Fruit fly (Drosophila melanogaster): ENCODE measurements around the gene fng.
A peak's percentile ranks its signal among the peaks of the same experiment; 100 is the strongest.

Gene fng

dm6 chr3L:20930059-20930785 is 19.1 kb downstream of the fng start (continued):
- TF ChIP-seq fd96Cb (tag; optimal IDR thresholded peaks at IDR 0.05) (peak; percentile 61), Sox102F (GFP tag; optimal IDR thresholded peaks at IDR 0.05) (peak; percentile 73), az2 (GFP tag; optimal IDR thresholded peaks at IDR 0.05) (peak; percentile 50), bigmax (GFP tag; optimal IDR thresholded peaks at IDR 0.05) (no peak), CG9727 (GFP tag; optimal IDR thresholded peaks at IDR 0.05) (peak; percentile 59), CG7745 (tag; optimal IDR thresholded peaks at IDR 0.05) (peak; percentile 63), CG4328 (GFP tag; optimal IDR thresholded peaks at IDR 0.05) (no peak), MESR4 (GFP tag; optimal IDR thresholded peaks at IDR 0.05) (no peak), Hr3 (GFP tag; optimal IDR thresholded peaks at IDR 0.05) (peak; percentile 31), CoRest (tag; optimal IDR thresholded peaks at IDR 0.05) (peak; percentile 58), gce (GFP tag; IDR thresholded peaks at IDR 0.05) (no peak), mld (GFP tag; IDR thresholded peaks at IDR 0.05; ENCODE audit: partially characterized antibody) (no peak), CG3726 (GFP tag; IDR thresholded peaks at IDR 0.05) (no peak), CG32532 (GFP tag; IDR thresholded peaks at IDR 0.05) (no peak), so (GFP tag; IDR thresholded peaks at IDR 0.05) (no peak), dan (GFP tag; IDR thresholded peaks at IDR 0.05) (no peak), caup (GFP tag; optimal IDR thresholded peaks at IDR 0.05; ENCODE audit: severe bottlenecking) (no peak), prd (optimal IDR thresholded peaks at IDR 0.05) (no peak), prd (GFP tag; IDR thresholded peaks at IDR 0.05) (peak; percentile 67; the same call in 2 of the 3 replicates), toy (GFP tag; IDR thresholded peaks at IDR 0.05) (no peak), CG12744 (GFP tag; optimal IDR thresholded peaks at IDR 0.05) (no peak), rib (GFP tag; IDR thresholded peaks at IDR 0.05) (no peak), CG14667 (GFP tag; IDR thresholded peaks at IDR 0.05) (no peak; the same call in 1 of the 2 replicates), CG12104 (GFP tag; optimal IDR thresholded peaks at IDR 0.05) (no peak), CG12769 (tag; optimal IDR thresholded peaks at IDR 0.05) (no peak), CG13894 (tag; optimal IDR thresholded peaks at IDR 0.05) (no peak), CG31365 (tag; optimal IDR thresholded peaks at IDR 0.05) (no peak), vfl (GFP tag; optimal IDR thresholded peaks at IDR 0.05) (no peak), hb (GFP tag; IDR thresholded peaks at IDR 0.05; ENCODE audit: partially characterized antibody) (no peak), Fer3 (tag; optimal IDR thresholded peaks at IDR 0.05) (no peak), sim (GFP tag; IDR thresholded peaks at IDR 0.05) (no peak), crol (GFP tag; IDR thresholded peaks at IDR 0.05) (no peak), tap (tag; optimal IDR thresholded peaks at IDR 0.05) (peak; percentile 40), H15 (GFP tag; IDR thresholded peaks at IDR 0.05) (no peak), Drgx (GFP tag; IDR thresholded peaks at IDR 0.05) (peak; percentile 72), CG18011 (GFP tag; optimal IDR thresholded peaks at IDR 0.05) (no peak), jumu (GFP tag; optimal IDR thresholded peaks at IDR 0.05) (no peak), Hmx (GFP tag; optimal IDR thresholded peaks at IDR 0.05) (no peak), sc (optimal IDR thresholded peaks at IDR 0.05) (no peak), sc (GFP tag; optimal IDR thresholded peaks at IDR 0.05) (peak; percentile 31), CG6654 (GFP tag; optimal IDR thresholded peaks at IDR 0.05) (peak; percentile 15), zfh1 (GFP tag; IDR thresholded peaks at IDR 0.05) (no peak), Lhr (GFP tag; optimal IDR thresholded peaks at IDR 0.05) (peak; percentile 9), CG6175 (GFP tag; IDR thresholded peaks at IDR 0.05) (no peak), Six4 (GFP tag; optimal IDR thresholded peaks at IDR 0.05) (peak; percentile 9), pzg (GFP tag; optimal IDR thresholded peaks at IDR 0.05) (no peak), HLHmδ (GFP tag; optimal IDR thresholded peaks at IDR 0.05) (no peak), zen (tag; optimal IDR thresholded peaks at IDR 0.05) (peak; percentile 41), Sox100B (GFP tag; optimal IDR thresholded peaks at IDR 0.05) (peak; percentile 62), CG17568 (GFP tag; optimal IDR thresholded peaks at IDR 0.05) (no peak)

Measured in whole organism, embryonic.